Fruit fly (Drosophila melanogaster) whole organism, embryonic: ENCODE data around the gene CG9132.

Experiments
- ATbp ChIP-seq: fragments of 200-800 bp; sonication (Bioruptor generic); optimal IDR thresholded peaks from 2 replicates; lab custom pipeline; 2017; ENCODE audit warnings: missing biosample characterization, mild to moderate bottlenecking, missing genetic modification characterization, missing genetic modification reagents
- Antp ChIP-seq: fragments of 200-800 bp; sonication (Bioruptor generic); optimal IDR thresholded peaks from 3 replicates; lab custom pipeline; 2016; ENCODE audit warnings: missing biosample characterization, missing genetic modification characterization
- Bdp1 ChIP-seq: fragments of 200-800 bp; sonication (Bioruptor generic); optimal IDR thresholded peaks from 3 replicates; lab custom pipeline; 2016; ENCODE audit warnings: missing biosample characterization, missing genetic modification characterization
- CG11093 ChIP-seq: fragments of 200-800 bp; sonication (Bioruptor generic); IDR thresholded peaks from 3 replicates; pipeline ENCODE4 v1.3.6; 2022; ENCODE audit warnings: missing biosample characterization, missing genetic modification characterization
- CG11504 ChIP-seq: fragments of 200-800 bp; sonication (Bioruptor generic); optimal IDR thresholded peaks from 3 replicates; lab custom pipeline; 2019; ENCODE audit warnings: missing biosample characterization, mild to moderate bottlenecking, missing genetic modification characterization, moderate library complexity
- CG12299 ChIP-seq: fragments of 200-800 bp; sonication (Bioruptor generic); optimal IDR thresholded peaks from 2 replicates; lab custom pipeline; 2018; ENCODE audit warnings: missing biosample characterization, mild to moderate bottlenecking, missing genetic modification characterization
- CG12942 ChIP-seq: fragments of 200-800 bp; sonication (Bioruptor generic); optimal IDR thresholded peaks from 3 replicates; lab custom pipeline; 2016; ENCODE audit warnings: missing biosample characterization, missing genetic modification characterization
- CG13296 ChIP-seq: fragments of 200-800 bp; sonication (Bioruptor generic); optimal IDR thresholded peaks from 3 replicates; lab custom pipeline; 2018; ENCODE audit warnings: missing biosample characterization, mild to moderate bottlenecking, missing genetic modification characterization
- CG13775 ChIP-seq: fragments of 200-800 bp; sonication (Bioruptor generic); optimal IDR thresholded peaks from 3 replicates; lab custom pipeline; 2017; ENCODE audit warnings: missing biosample characterization, mild to moderate bottlenecking, missing genetic modification characterization
- CG13894 ChIP-seq: fragments of 200-800 bp; sonication (Bioruptor generic); optimal IDR thresholded peaks from 3 replicates; lab custom pipeline; 2018; ENCODE audit warnings: missing biosample characterization, mild to moderate bottlenecking, missing genetic modification characterization, moderate library complexity
- CG15011 ChIP-seq: fragments of 200-800 bp; sonication (Bioruptor generic); optimal IDR thresholded peaks from 3 replicates; lab custom pipeline; 2018; ENCODE audit warnings: missing biosample characterization, mild to moderate bottlenecking, missing genetic modification characterization
- CG16779 ChIP-seq: fragments of 200-800 bp; sonication (Bioruptor generic); IDR thresholded peaks from 2 replicates; pipeline ENCODE4 v1.3.6; 2022; ENCODE audit warnings: missing biosample characterization, missing genetic modification characterization
- CG17612 ChIP-seq: fragments of 200-800 bp; sonication (Bioruptor generic); IDR thresholded peaks from 2 replicates; pipeline ENCODE4 v1.3.6; 2022; ENCODE audit warnings: missing biosample characterization, missing genetic modification characterization
- CG17802 ChIP-seq: fragments of 200-800 bp; sonication (Bioruptor generic); optimal IDR thresholded peaks from 2 replicates; lab custom pipeline; 2018; ENCODE audit warnings: missing biosample characterization, mild to moderate bottlenecking, missing genetic modification characterization, moderate library complexity
- CG43689 ChIP-seq: fragments of 200-800 bp; sonication (Bioruptor generic); IDR thresholded peaks from 2 replicates; pipeline ENCODE4 v1.3.6; 2022; ENCODE audit warnings: missing biosample characterization, missing genetic modification characterization
- CG7963 ChIP-seq: fragments of 200-800 bp; sonication (Bioruptor generic); IDR thresholded peaks from 3 replicates; pipeline ENCODE4 v1.3.6; 2022; ENCODE audit warnings: missing biosample characterization, missing genetic modification characterization; ENCODE audit not compliant: partially characterized antibody
- CG8290 ChIP-seq, 3 experiments: fragments of 200-800 bp; sonication (Bioruptor generic); optimal IDR thresholded peaks; 2 replicates each; lab custom pipeline; 2016 to 2019; ENCODE audit warnings: missing biosample characterization in 3 of 3, missing genetic modification characterization in 3 of 3, mild to moderate bottlenecking in 2 of 3, moderate library complexity in 1 of 3
- CG8478 ChIP-seq: fragments of >200 bp; optimal IDR thresholded peaks from 2 replicates; lab custom pipeline; 2018
- CG8924 ChIP-seq: fragments of 200-800 bp; optimal IDR thresholded peaks from 3 replicates; lab custom pipeline; 2019; ENCODE audit warnings: missing biosample characterization, mild to moderate bottlenecking, missing genetic modification characterization, moderate library complexity
- Dad ChIP-seq: fragments of 200-800 bp; sonication (Bioruptor generic); optimal IDR thresholded peaks from 3 replicates; lab custom pipeline; 2016; ENCODE audit warnings: missing biosample characterization, missing genetic modification characterization
- Dip3 ChIP-seq: fragments of 200-800 bp; sonication (Bioruptor generic); optimal IDR thresholded peaks from 3 replicates; lab custom pipeline; 2016; ENCODE audit warnings: missing biosample characterization, missing genetic modification characterization
- Doc2 ChIP-seq: fragments of 200-800 bp; sonication (Bioruptor generic); IDR thresholded peaks from 2 replicates; pipeline ENCODE4 v1.3.6; 2022; ENCODE audit warnings: missing biosample characterization, missing genetic modification characterization
- Dp ChIP-seq: fragments of 200-800 bp; sonication (Bioruptor generic); optimal IDR thresholded peaks from 2 replicates; lab custom pipeline; 2018; ENCODE audit warnings: missing biosample characterization, mild to moderate bottlenecking, missing genetic modification characterization, moderate library complexity
- Dref ChIP-seq: fragments of 200-800 bp; sonication (Bioruptor generic); IDR thresholded peaks from 2 replicates; pipeline ENCODE4 v1.3.6; 2022; ENCODE audit warnings: missing biosample characterization, missing genetic modification characterization
- Ets97D ChIP-seq: fragments of 200-800 bp; sonication (Bioruptor generic); optimal IDR thresholded peaks from 3 replicates; lab custom pipeline; 2016; ENCODE audit warnings: missing biosample characterization, missing genetic modification characterization
- Fer2 ChIP-seq: fragments of 200-800 bp; sonication (Bioruptor generic); optimal IDR thresholded peaks from 2 replicates; lab custom pipeline; 2018; ENCODE audit warnings: missing biosample characterization, mild to moderate bottlenecking, missing genetic modification characterization, moderate library complexity
- HLHmδ ChIP-seq: fragments of 200-800 bp; sonication (Bioruptor generic); optimal IDR thresholded peaks from 2 replicates; lab custom pipeline; 2018; ENCODE audit warnings: missing biosample characterization, mild to moderate bottlenecking, missing genetic modification characterization, moderate library complexity
- Lpt ChIP-seq: fragments of >200 bp; optimal IDR thresholded peaks from 2 replicates; lab custom pipeline; 2018; ENCODE audit warnings: missing biosample characterization, missing genetic modification characterization
- NC2β ChIP-seq: fragments of 200-800 bp; sonication (Bioruptor generic); optimal IDR thresholded peaks from 2 replicates; lab custom pipeline; 2016; ENCODE audit warnings: missing biosample characterization, missing genetic modification characterization
- Sox100B ChIP-seq: fragments of 200-800 bp; sonication (Bioruptor generic); optimal IDR thresholded peaks from 3 replicates; lab custom pipeline; 2018; ENCODE audit warnings: missing biosample characterization, mild to moderate bottlenecking, missing genetic modification characterization
- al ChIP-seq: fragments of 200-800 bp; sonication (Bioruptor generic); IDR thresholded peaks from 2 replicates; pipeline ENCODE4 v1.3.6; 2022; ENCODE audit warnings: missing biosample characterization, missing genetic modification characterization
- bbx ChIP-seq: fragments of 200-800 bp; sonication (Bioruptor generic); IDR thresholded peaks from 2 replicates; pipeline ENCODE4 v1.3.6; 2022; ENCODE audit warnings: missing biosample characterization, missing genetic modification characterization; ENCODE audit not compliant: partially characterized antibody
- bcd ChIP-seq: fragments of 200-800 bp; sonication (Bioruptor generic); optimal IDR thresholded peaks from 2 replicates; lab custom pipeline; 2017; ENCODE audit warnings: missing biosample characterization, mild to moderate bottlenecking, missing genetic modification characterization
- br ChIP-seq: fragments of >200 bp; optimal IDR thresholded peaks from 2 replicates; lab custom pipeline; 2017
- cg ChIP-seq: fragments of 200-800 bp; sonication (Bioruptor generic); optimal IDR thresholded peaks from 3 replicates; lab custom pipeline; 2019; ENCODE audit warnings: missing biosample characterization, mild to moderate bottlenecking, missing genetic modification characterization, moderate library complexity
- eve ChIP-seq, 2 experiments: fragments of >200 bp; optimal IDR thresholded peaks; 2 replicates each; lab custom pipeline; 2017; ENCODE audit warnings: missing biosample characterization in 2 of 2, missing genetic modification characterization in 2 of 2
- gcm ChIP-seq: fragments of 200-800 bp; sonication (Bioruptor generic); optimal IDR thresholded peaks from 2 replicates; lab custom pipeline; 2019; ENCODE audit warnings: missing biosample characterization, mild to moderate bottlenecking, missing genetic modification characterization, moderate library complexity
- lmd ChIP-seq: fragments of 200-800 bp; sonication (Bioruptor generic); IDR thresholded peaks from 2 replicates; pipeline ENCODE4 v1.3.6; 2022; ENCODE audit warnings: missing biosample characterization, missing genetic modification characterization
- maf-S ChIP-seq: fragments of 200-800 bp; sonication (Bioruptor generic); optimal IDR thresholded peaks from 2 replicates; lab custom pipeline; 2016; ENCODE audit warnings: missing biosample characterization, missing genetic modification characterization
- nerfin-2 ChIP-seq: fragments of 200-800 bp; sonication (Bioruptor generic); IDR thresholded peaks from 2 replicates; pipeline ENCODE4 v1.3.6; 2022; ENCODE audit warnings: missing biosample characterization, missing genetic modification characterization; ENCODE audit not compliant: partially characterized antibody
- p53 ChIP-seq: fragments of 200-800 bp; sonication (Bioruptor generic); optimal IDR thresholded peaks from 2 replicates; lab custom pipeline; 2016; ENCODE audit warnings: missing biosample characterization, missing genetic modification characterization
- peb ChIP-seq: fragments of 200-800 bp; sonication (Bioruptor generic); IDR thresholded peaks from 2 replicates; pipeline ENCODE4 v1.3.6; 2022; ENCODE audit warnings: missing biosample characterization, missing genetic modification characterization
- rib ChIP-seq: fragments of 200-800 bp; sonication (Bioruptor generic); IDR thresholded peaks from 2 replicates; pipeline ENCODE4 v1.3.6; 2022; ENCODE audit warnings: missing biosample characterization, missing genetic modification characterization
- row ChIP-seq: fragments of 200-800 bp; sonication (Bioruptor generic); IDR thresholded peaks from 3 replicates; pipeline ENCODE4 v1.3.6; 2022; ENCODE audit warnings: missing biosample characterization, missing genetic modification characterization
- scrt ChIP-seq: fragments of 200-800 bp; sonication (Bioruptor generic); optimal IDR thresholded peaks from 2 replicates; lab custom pipeline; 2018; ENCODE audit warnings: missing biosample characterization, mild to moderate bottlenecking, missing genetic modification characterization, moderate library complexity
- shn ChIP-seq: fragments of 200-800 bp; sonication (Bioruptor generic); optimal IDR thresholded peaks from 3 replicates; lab custom pipeline; 2016; ENCODE audit warnings: missing biosample characterization, missing genetic modification characterization
- toy ChIP-seq: fragments of 200-800 bp; sonication (Bioruptor generic); IDR thresholded peaks from 2 replicates; pipeline ENCODE4 v1.3.6; 2022; ENCODE audit warnings: missing biosample characterization, missing genetic modification characterization
- tup ChIP-seq: fragments of 200-800 bp; sonication (Bioruptor generic); optimal IDR thresholded peaks from 2 replicates; lab custom pipeline; 2016; ENCODE audit warnings: missing biosample characterization, mild to moderate bottlenecking, missing genetic modification characterization, moderate library complexity
- twi ChIP-seq: fragments of 200-800 bp; optimal IDR thresholded peaks from 2 replicates; lab custom pipeline; 2019; ENCODE audit warnings: missing biosample characterization, mild to moderate bottlenecking, missing genetic modification characterization, moderate library complexity
- wek ChIP-seq: fragments of 200-800 bp; sonication (Bioruptor generic); optimal IDR thresholded peaks from 3 replicates; lab custom pipeline; 2018; ENCODE audit warnings: missing biosample characterization, mild to moderate bottlenecking, missing genetic modification characterization, moderate library complexity

The CG9132 gene

DNA sequence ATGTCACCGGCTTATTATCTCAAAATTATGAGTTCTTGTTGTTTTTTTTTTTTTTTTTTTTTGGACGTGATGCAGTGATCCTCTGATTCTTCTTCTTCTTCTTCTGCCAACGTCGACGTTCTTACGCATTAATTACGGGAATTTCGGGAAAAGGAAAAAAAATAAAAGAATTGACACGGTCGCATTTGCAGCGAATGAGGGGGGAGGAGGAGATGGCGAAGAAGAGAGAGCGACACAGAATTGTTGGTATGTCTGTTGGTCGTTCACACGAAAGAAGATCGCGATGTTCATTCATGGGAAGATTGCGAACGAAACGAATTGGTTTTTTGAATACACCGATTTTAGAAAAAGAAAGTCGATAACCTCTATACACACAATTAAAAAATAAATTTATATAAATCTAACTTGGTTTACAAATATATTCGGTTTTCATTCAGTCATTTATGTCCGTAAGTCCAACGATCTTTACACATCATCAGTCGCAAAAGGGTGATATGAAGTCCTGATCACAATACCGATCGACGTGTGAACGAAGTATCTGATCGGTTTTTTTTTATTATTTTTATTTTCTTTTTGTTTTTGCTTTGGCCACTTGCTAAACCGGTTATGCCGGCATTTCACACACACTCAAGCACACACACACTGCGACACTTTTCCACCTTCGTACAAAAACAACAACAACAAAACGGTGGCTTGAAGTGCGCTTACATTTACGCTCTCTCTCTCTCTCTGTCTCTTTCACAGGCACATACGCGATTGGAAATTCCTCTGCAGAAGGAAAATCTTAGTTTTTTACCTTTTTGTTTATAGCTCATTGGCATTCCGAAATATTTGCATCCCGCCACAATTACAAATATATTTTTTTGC, 49.6 kb downstream of the CG9132 start (continued):
- no peak for TF ChIP-seq Dad (GFP tag; lab: Kevin White, UChicago)
- peak; percentile 82 for TF ChIP-seq CG13296 (GFP tag; lab: Kevin White, UChicago)
- peak; percentile 67 for TF ChIP-seq CG12299 (tag; lab: Kevin White, UChicago)
- TF ChIP-seq Ets97D (GFP tag; lab: Kevin White, UChicago): no peak
- no peak for TF ChIP-seq Dref (GFP tag; lab: Robert Waterston, UW)
- no peak for TF ChIP-seq shn (GFP tag; lab: Kevin White, UChicago)
- peak; percentile 81 for TF ChIP-seq Sox100B (GFP tag; lab: Kevin White, UChicago)
- TF ChIP-seq scrt: peak; percentile 73
- no peak for TF ChIP-seq Dp
- no peak for TF ChIP-seq Lpt (GFP tag; lab: Kevin White, UChicago)
- peak; percentile 58 for TF ChIP-seq CG8290 (GFP tag; optimal IDR thresholded peaks at IDR 0.05; lab: Kevin White, UChicago)
- peak in 1 of 2 experiments; percentile 36 for TF ChIP-seq CG8290 (tag; optimal IDR thresholded peaks at IDR 0.05; lab: Kevin White, UChicago)
- peak; percentile 54 for TF ChIP-seq bcd (GFP tag; lab: Kevin White, UChicago)
- no peak for TF ChIP-seq Doc2 (GFP tag; lab: Robert Waterston, UW)
- peak; percentile 77 for TF ChIP-seq gcm
- TF ChIP-seq rib (GFP tag; lab: Robert Waterston, UW): no peak
- TF ChIP-seq NC2β (GFP tag; lab: Kevin White, UChicago): no peak
- TF ChIP-seq CG16779 (GFP tag; lab: Robert Waterston, UW): no peak
- no peak for TF ChIP-seq br (lab: Kevin White, UChicago)
- no peak for TF ChIP-seq CG43689 (GFP tag; lab: Robert Waterston, UW)
- peak; percentile 70 for TF ChIP-seq CG13775 (GFP tag; lab: Kevin White, UChicago)
- peak; percentile 17 for TF ChIP-seq wek (GFP tag; lab: Kevin White, UChicago)
- no peak for TF ChIP-seq HLHmδ
- TF ChIP-seq CG11504 (tag; lab: Kevin White, UChicago): peak; percentile 80
- peak; percentile 41 for TF ChIP-seq Fer2 (tag; lab: Kevin White, UChicago)
- TF ChIP-seq al (GFP tag; lab: Robert Waterston, UW): no peak
- TF ChIP-seq CG15011: peak; percentile 56
- peak; percentile 51 for TF ChIP-seq twi (tag; lab: Kevin White, UChicago)
- no peak for TF ChIP-seq Antp (GFP tag; lab: Kevin White, UChicago)
- no peak for TF ChIP-seq CG11093 (GFP tag; lab: Robert Waterston, UW)
- no peak for TF ChIP-seq CG8478
- TF ChIP-seq CG7963 (GFP tag; lab: Robert Waterston, UW): no peak
- TF ChIP-seq p53 (GFP tag; lab: Kevin White, UChicago): no peak
- TF ChIP-seq tup (GFP tag; lab: Kevin White, UChicago): peak; percentile 0
- no peak for TF ChIP-seq maf-S (GFP tag; lab: Kevin White, UChicago)
- 0 out of 2 replicates have a peak, but pooled peaks have one; percentile 19 for TF ChIP-seq peb
- no peak for TF ChIP-seq toy (GFP tag; lab: Robert Waterston, UW)
- no peak for TF ChIP-seq nerfin-2 (GFP tag; lab: Robert Waterston, UW)
- TF ChIP-seq eve (GFP tag; optimal IDR thresholded peaks at IDR 0.05; lab: Kevin White, UChicago): peak in 1 of 2 experiments; percentile 89
- TF ChIP-seq cg (GFP tag; lab: Kevin White, UChicago): peak; percentile 80
- peak; percentile 32 for TF ChIP-seq CG13894
- no peak for TF ChIP-seq Dip3 (GFP tag; lab: Kevin White, UChicago)
- no peak for TF ChIP-seq CG17802 (tag; lab: Kevin White, UChicago)
- no peak for TF ChIP-seq bbx
- TF ChIP-seq CG12942 (GFP tag; lab: Kevin White, UChicago): peak; percentile 21
- peak; percentile 73 for TF ChIP-seq ATbp (GFP tag; lab: Kevin White, UChicago)
- peak; percentile 30 for TF ChIP-seq Bdp1 (GFP tag; lab: Kevin White, UChicago)
- peak; percentile 83 for TF ChIP-seq CG8924 (tag; lab: Kevin White, UChicago)
- peak; percentile 60 for TF ChIP-seq lmd (GFP tag; lab: Robert Waterston, UW)
- no peak for TF ChIP-seq CG17612 (GFP tag; lab: Robert Waterston, UW)
- TF ChIP-seq row (GFP tag; lab: Robert Waterston, UW): peak; percentile 79
